Worm (Caenorhabditis elegans): ENCODE data around the gene Y59C2A.1.

Y59C2A.1 gene

ce11 chrII:2195541-2195940 is 12.4 kb upstream of the Y59C2A.1 start:
- TF ChIP-seq ceh-36 (tag; optimal IDR thresholded peaks at IDR 0.05) (no peak), tra-4 (tag; optimal IDR thresholded peaks at IDR 0.05) (no peak), scrt-1 (GFP tag; IDR thresholded peaks at IDR 0.05) (no peak), sea-1 (GFP tag; conservative IDR thresholded peaks at IDR 0.05) (no peak), hnd-1 (tag; optimal IDR thresholded peaks at IDR 0.05) (no peak), F13C5.2 (tag; optimal IDR thresholded peaks at IDR 0.05) (peak; percentile 1), ets-7 (tag; optimal IDR thresholded peaks at IDR 0.05) (no peak)

- no peak for TF ChIP-seq ets-7 (tag; optimal IDR thresholded peaks at IDR 0.05)
- no peak for TF ChIP-seq tra-4 (tag; optimal IDR thresholded peaks at IDR 0.05)
- TF ChIP-seq hmg-4 (GFP tag; optimal IDR thresholded peaks at IDR 0.05), result no peak
Measured at ce11 chrII:2196742-2197141, 11.2 kb upstream of the Y59C2A.1 start.

DNA sequence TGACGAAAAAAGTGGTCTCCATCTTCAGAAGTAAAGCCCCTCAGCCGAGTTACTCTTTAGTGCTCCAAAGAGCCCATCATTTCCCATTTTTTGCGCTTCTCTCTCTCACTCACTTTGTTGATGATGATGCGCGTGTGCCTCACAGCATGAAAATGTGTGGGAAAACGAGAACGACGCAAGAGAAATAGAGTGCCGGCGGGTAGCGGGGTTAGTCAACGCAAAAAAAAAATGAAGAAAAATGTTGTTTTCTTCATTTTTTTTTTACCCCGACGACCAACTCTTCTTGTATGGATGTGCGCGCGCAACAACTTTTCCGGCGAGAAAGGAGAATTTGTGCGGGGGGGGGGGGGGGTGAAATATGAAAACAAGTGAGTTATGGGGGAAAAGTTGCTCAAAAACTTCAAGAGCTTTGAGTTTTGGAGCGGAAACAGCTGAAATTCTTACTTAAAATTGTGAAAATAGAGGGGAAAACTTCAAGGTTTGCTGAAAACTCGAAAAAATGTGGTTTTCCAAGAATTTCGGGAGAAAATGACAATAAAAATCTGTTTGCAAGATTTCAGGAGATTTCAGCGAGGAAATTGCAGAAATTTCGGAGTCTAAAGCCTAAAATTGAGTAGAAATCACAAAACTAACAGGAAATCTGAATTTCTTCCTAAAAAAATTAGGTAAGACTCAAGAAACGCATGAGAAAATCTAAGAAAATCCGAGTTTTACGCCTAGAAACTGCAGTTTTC is 10.2 kb upstream of the Y59C2A.1 start, which contains the start of gene C33C12.1:
TSS of gene C33C12.1 (plus strand) at position 684 of the 734 bp plus-strand sequence.
- TF ChIP-seq tra-4 (tag; optimal IDR thresholded peaks at IDR 0.05) (no peak), F13C5.2 (tag; optimal IDR thresholded peaks at IDR 0.05) (no peak), flt-1 (GFP tag; IDR thresholded peaks at IDR 0.05) (no peak), hnd-1 (tag; optimal IDR thresholded peaks at IDR 0.05) (no peak), hmbx-1 (tag; optimal IDR thresholded peaks at IDR 0.05) (no peak), aly-1 (tag; optimal IDR thresholded peaks at IDR 0.05) (no peak), pes-1 (GFP tag; IDR thresholded peaks at IDR 0.05) (no peak), scrt-1 (GFP tag; IDR thresholded peaks at IDR 0.05) (no peak)

- no peak for TF ChIP-seq F13C5.2 (tag; optimal IDR thresholded peaks at IDR 0.05)
- no peak for TF ChIP-seq hnd-1 (tag; optimal IDR thresholded peaks at IDR 0.05)
- no peak for TF ChIP-seq ets-7 (tag; optimal IDR thresholded peaks at IDR 0.05)
- no peak for TF ChIP-seq B0310.2 (tag; optimal IDR thresholded peaks at IDR 0.05)
- no peak for TF ChIP-seq pes-1 (GFP tag; IDR thresholded peaks at IDR 0.05)
- TF ChIP-seq ceh-13 (GFP tag; optimal IDR thresholded peaks at IDR 0.05), result no peak
- no peak for TF ChIP-seq hmg-4 (GFP tag; optimal IDR thresholded peaks at IDR 0.05)
- no peak for TF ChIP-seq flt-1 (GFP tag; IDR thresholded peaks at IDR 0.05)
- no peak for TF ChIP-seq hmbx-1 (tag; optimal IDR thresholded peaks at IDR 0.05)
- TF ChIP-seq tbx-37 (GFP tag; conservative IDR thresholded peaks at IDR 0.05), result no peak
- TF ChIP-seq aly-1 (tag; optimal IDR thresholded peaks at IDR 0.05), result no peak
- TF ChIP-seq sea-1 (GFP tag; conservative IDR thresholded peaks at IDR 0.05), result no peak
- TF ChIP-seq tbx-11 (GFP tag; IDR thresholded peaks at IDR 0.05), result no peak
- no peak for TF ChIP-seq ceh-36 (tag; optimal IDR thresholded peaks at IDR 0.05)
- TF ChIP-seq scrt-1 (GFP tag; IDR thresholded peaks at IDR 0.05), result no peak
- TF ChIP-seq ama-1 (optimal IDR thresholded peaks at IDR 0.05), result no peak
Measured at ce11 chrII:2202147-2202546, 5.8 kb upstream of the Y59C2A.1 start.

ce11 chrII:2204077-2204476 is 3.8 kb upstream of the Y59C2A.1 start, which contains the start of gene Y59C2A.2:
TSS of gene Y59C2A.2 (minus strand) at chrII:2204137.
- TF ChIP-seq tbx-37 (GFP tag; conservative IDR thresholded peaks at IDR 0.05), result no peak
- no peak for TF ChIP-seq ceh-13 (GFP tag; optimal IDR thresholded peaks at IDR 0.05)
- no peak for TF ChIP-seq flt-1 (GFP tag; IDR thresholded peaks at IDR 0.05)
- no peak for TF ChIP-seq pes-1 (GFP tag; IDR thresholded peaks at IDR 0.05)
- TF ChIP-seq hnd-1 (tag; optimal IDR thresholded peaks at IDR 0.05), result no peak
- TF ChIP-seq tbx-11 (GFP tag; IDR thresholded peaks at IDR 0.05), result no peak
- no peak for TF ChIP-seq ets-7 (tag; optimal IDR thresholded peaks at IDR 0.05)
- no peak for TF ChIP-seq tra-4 (tag; optimal IDR thresholded peaks at IDR 0.05)
- TF ChIP-seq aly-1 (tag; optimal IDR thresholded peaks at IDR 0.05), result no peak
- no peak for TF ChIP-seq scrt-1 (GFP tag; IDR thresholded peaks at IDR 0.05)

ce11 chrII:2206064-2206722 is 1.7 kb upstream of the Y59C2A.1 start:
- TF ChIP-seq ets-7 (tag; optimal IDR thresholded peaks at IDR 0.05), result no peak
- TF ChIP-seq ama-1 (optimal IDR thresholded peaks at IDR 0.05), result no peak
- no peak for TF ChIP-seq tbx-11 (GFP tag; IDR thresholded peaks at IDR 0.05)
- no peak for TF ChIP-seq hmbx-1 (tag; optimal IDR thresholded peaks at IDR 0.05)
- TF ChIP-seq ceh-36 (tag; optimal IDR thresholded peaks at IDR 0.05), result no peak
- no peak for TF ChIP-seq tbx-37 (GFP tag; conservative IDR thresholded peaks at IDR 0.05)
- no peak for TF ChIP-seq pes-1 (GFP tag; IDR thresholded peaks at IDR 0.05)
- TF ChIP-seq tra-4 (tag; optimal IDR thresholded peaks at IDR 0.05), result no peak
- no peak for TF ChIP-seq flt-1 (GFP tag; IDR thresholded peaks at IDR 0.05)
- no peak for TF ChIP-seq aly-1 (tag; optimal IDR thresholded peaks at IDR 0.05)
- TF ChIP-seq sea-1 (GFP tag; conservative IDR thresholded peaks at IDR 0.05), result no peak
- no peak for TF ChIP-seq F13C5.2 (tag; optimal IDR thresholded peaks at IDR 0.05)

- TF ChIP-seq aly-1 (tag; optimal IDR thresholded peaks at IDR 0.05) (no peak), hnd-1 (tag; optimal IDR thresholded peaks at IDR 0.05) (no peak)
Measured at ce11 chrII:2215512-2215911, 7.6 kb downstream of the Y59C2A.1 start.

DNA sequence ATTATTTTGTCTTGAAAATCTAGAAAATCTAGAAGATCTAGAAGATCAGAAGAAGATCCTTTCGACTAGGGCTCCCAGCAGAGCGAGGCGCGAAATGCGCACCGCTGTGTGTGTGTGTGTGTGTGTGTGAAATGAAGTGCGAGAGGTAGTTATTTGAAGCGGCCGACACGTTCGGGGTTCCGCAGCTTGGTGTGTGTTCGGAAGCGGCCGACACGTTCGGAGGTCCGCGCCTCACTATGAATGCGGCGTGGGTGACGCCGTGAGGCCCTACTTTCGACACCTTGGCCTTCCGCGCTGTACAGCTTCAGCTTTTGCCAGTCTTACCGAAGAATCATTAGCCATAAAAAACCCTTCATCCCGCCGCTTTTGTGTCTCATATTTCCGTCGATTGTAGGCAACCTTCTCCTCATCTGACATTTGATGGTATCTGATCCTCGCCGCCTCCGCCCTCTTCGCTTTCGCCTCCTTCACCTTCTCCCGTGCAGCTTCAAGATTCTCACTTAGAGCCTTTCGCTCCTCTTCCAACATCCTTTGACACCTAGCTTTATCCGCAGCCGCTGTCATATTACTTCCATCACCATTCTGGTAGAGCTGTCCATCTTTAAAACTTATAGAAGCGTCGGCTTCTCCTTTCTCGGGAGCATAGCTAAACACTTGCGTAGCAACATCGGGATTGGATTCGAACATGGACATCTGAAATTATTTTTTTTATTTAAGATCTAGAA is 9.2 kb downstream of the Y59C2A.1 start:
- no peak for TF ChIP-seq sea-1 (GFP tag; conservative IDR thresholded peaks at IDR 0.05)
- TF ChIP-seq ets-7 (tag; optimal IDR thresholded peaks at IDR 0.05), result no peak
- no peak for TF ChIP-seq flt-1 (GFP tag; IDR thresholded peaks at IDR 0.05)
- TF ChIP-seq ceh-13 (GFP tag; optimal IDR thresholded peaks at IDR 0.05), result no peak
- TF ChIP-seq aly-1 (tag; optimal IDR thresholded peaks at IDR 0.05), result no peak
- no peak for TF ChIP-seq tbx-11 (GFP tag; IDR thresholded peaks at IDR 0.05)
